Fruit fly (Drosophila melanogaster): ENCODE measurements around the gene CG15362.
A peak's percentile ranks its signal among the peaks of the same experiment; 100 is the strongest.

CG15362 gene

dm6 chr2L:1987434-1988191 is 6.6 kb downstream of the CG15362 start, which contains the start of gene Got2:
Got2 (minus strand) TSS chr2L:1987758.
- peak; percentile 64; the same call in 2 of the 3 replicates for TF ChIP-seq CG4496 (GFP tag; IDR thresholded peaks at IDR 0.05)
- peak; percentile 48; the same call in 1 of the 2 replicates for TF ChIP-seq CG32121 (GFP tag; IDR thresholded peaks at IDR 0.05)
- TF ChIP-seq CG13204 (GFP tag; optimal IDR thresholded peaks at IDR 0.05): no peak
- TF ChIP-seq EcR (GFP tag; optimal IDR thresholded peaks at IDR 0.05): peak; percentile 86
- 0 out of 2 replicates have a peak, but pooled peaks have one; percentile 12 for TF ChIP-seq CG10348 (GFP tag; IDR thresholded peaks at IDR 0.05)
- no peak for TF ChIP-seq fd96Ca (GFP tag; IDR thresholded peaks at IDR 0.05)
- peak; percentile 33 for TF ChIP-seq gl (tag; optimal IDR thresholded peaks at IDR 0.05)
- TF ChIP-seq Pif1B (GFP tag; optimal IDR thresholded peaks at IDR 0.05): peak; percentile 9
- peak; percentile 34 for TF ChIP-seq CG14655 (GFP tag; optimal IDR thresholded peaks at IDR 0.05)
- TF ChIP-seq CG15710 (tag; optimal IDR thresholded peaks at IDR 0.05): peak; percentile 34

dm6 chr2L:1988192-1988561 is 7.2 kb downstream of the CG15362 start, which contains the start of gene Npc2a:
Npc2a (plus strand) TSS chr2L:1988290.
- TF ChIP-seq CG12605 (GFP tag; IDR thresholded peaks at IDR 0.05): 0 out of 2 replicates have a peak, but pooled peaks have one; percentile 33
- TF ChIP-seq CG32121 (GFP tag; IDR thresholded peaks at IDR 0.05): no peak
- TF ChIP-seq D1 (tag; optimal IDR thresholded peaks at IDR 0.05): no peak
- TF ChIP-seq Pif1A (GFP tag; optimal IDR thresholded peaks at IDR 0.05): no peak
- TF ChIP-seq CG8301 (tag; optimal IDR thresholded peaks at IDR 0.05): no peak

- 0 out of 2 replicates have a peak, but pooled peaks have one; percentile 14 for TF ChIP-seq CG12605 (GFP tag; IDR thresholded peaks at IDR 0.05)
- peak; percentile 57 for TF ChIP-seq EcR (GFP tag; optimal IDR thresholded peaks at IDR 0.05)
- no peak for TF ChIP-seq CG15710 (tag; optimal IDR thresholded peaks at IDR 0.05)
- no peak for TF ChIP-seq CG9948 (tag; optimal IDR thresholded peaks at IDR 0.05)
- TF ChIP-seq Ets98B (GFP tag; IDR thresholded peaks at IDR 0.05): no peak
Measured at dm6 chr2L:1989278-1989918, 8.4 kb downstream of the CG15362 start.

dm6 chr2L:1992060-1992459 is 11.1 kb downstream of the CG15362 start, which contains the start of gene Obp22a:
Obp22a (minus strand) TSS chr2L:1992160.
- TF ChIP-seq CG12605 (GFP tag; IDR thresholded peaks at IDR 0.05) (no peak), Ets98B (GFP tag; IDR thresholded peaks at IDR 0.05) (no peak), Pif1A (GFP tag; optimal IDR thresholded peaks at IDR 0.05) (no peak), CG4496 (GFP tag; IDR thresholded peaks at IDR 0.05) (no peak), D1 (tag; optimal IDR thresholded peaks at IDR 0.05) (no peak), CG17806 (tag; optimal IDR thresholded peaks at IDR 0.05) (no peak), CG34367 (tag; optimal IDR thresholded peaks at IDR 0.05) (no peak), CG15710 (tag; optimal IDR thresholded peaks at IDR 0.05) (no peak), CG8159 (tag; optimal IDR thresholded peaks at IDR 0.05) (no peak), Pif1B (GFP tag; optimal IDR thresholded peaks at IDR 0.05) (no peak), rn (GFP tag; IDR thresholded peaks at IDR 0.05) (no peak), gl (tag; optimal IDR thresholded peaks at IDR 0.05) (no peak), CG9948 (tag; optimal IDR thresholded peaks at IDR 0.05) (no peak), EcR (GFP tag; optimal IDR thresholded peaks at IDR 0.05) (no peak), fd96Ca (GFP tag; IDR thresholded peaks at IDR 0.05) (no peak), CG13204 (GFP tag; optimal IDR thresholded peaks at IDR 0.05) (no peak)

dm6 chr2L:2006082-2006669 is 25.2 kb downstream of the CG15362 start, which contains the start of gene CG33543:
CG33543 (minus strand) TSS chr2L:2006313.
- no peak for TF ChIP-seq CG32121 (GFP tag; IDR thresholded peaks at IDR 0.05)
- no peak for TF ChIP-seq CG13204 (GFP tag; optimal IDR thresholded peaks at IDR 0.05)
- no peak for TF ChIP-seq Pif1A (GFP tag; optimal IDR thresholded peaks at IDR 0.05)
- no peak for TF ChIP-seq CG10348 (GFP tag; IDR thresholded peaks at IDR 0.05)
- TF ChIP-seq CG17806 (tag; optimal IDR thresholded peaks at IDR 0.05): no peak
- TF ChIP-seq CG4496 (GFP tag; IDR thresholded peaks at IDR 0.05): no peak
- no peak for TF ChIP-seq CG34367 (tag; optimal IDR thresholded peaks at IDR 0.05)
- TF ChIP-seq gl (tag; optimal IDR thresholded peaks at IDR 0.05): no peak
- TF ChIP-seq CG8159 (tag; optimal IDR thresholded peaks at IDR 0.05): no peak
- no peak for TF ChIP-seq CG9948 (tag; optimal IDR thresholded peaks at IDR 0.05)
- TF ChIP-seq CG12605 (GFP tag; IDR thresholded peaks at IDR 0.05): no peak
- no peak for TF ChIP-seq Pif1B (GFP tag; optimal IDR thresholded peaks at IDR 0.05)
- TF ChIP-seq CG15710 (tag; optimal IDR thresholded peaks at IDR 0.05): no peak
- no peak for TF ChIP-seq rn (GFP tag; IDR thresholded peaks at IDR 0.05)
- TF ChIP-seq CG8301 (tag; optimal IDR thresholded peaks at IDR 0.05): no peak
- no peak for TF ChIP-seq CG14655 (GFP tag; optimal IDR thresholded peaks at IDR 0.05)
- TF ChIP-seq EcR (GFP tag; optimal IDR thresholded peaks at IDR 0.05): no peak
- TF ChIP-seq Ets98B (GFP tag; IDR thresholded peaks at IDR 0.05): no peak

dm6 chr2L:2007093-2007492 is 26.1 kb downstream of the CG15362 start, which contains the start of gene CG15353:
CG15353 (minus strand) TSS chr2L:2007193.
- TF ChIP-seq D1 (tag; optimal IDR thresholded peaks at IDR 0.05) (no peak), Snoo (tag; optimal IDR thresholded peaks at IDR 0.05) (no peak), CG8159 (tag; optimal IDR thresholded peaks at IDR 0.05) (no peak), Pif1B (GFP tag; optimal IDR thresholded peaks at IDR 0.05) (no peak), CG8301 (tag; optimal IDR thresholded peaks at IDR 0.05) (no peak), rn (GFP tag; IDR thresholded peaks at IDR 0.05) (no peak), CG10348 (GFP tag; IDR thresholded peaks at IDR 0.05) (no peak)

Data from whole organism, pupa.